Worm (Caenorhabditis elegans) whole organism, L2 larva: ENCODE data around the gene K01D12.7.
A peak's percentile ranks its signal among the peaks of the same experiment; 100 is the strongest.

Experiments
- C34F6.9 ChIP-seq: fragments of 150-350 bp; optimal IDR thresholded peaks from 2 replicates; lab custom pipeline; 2014; ENCODE audit warnings: missing biosample characterization, missing genetic modification characterization
- F13H6.1 ChIP-seq: sonication (generic microtip); optimal IDR thresholded peaks from 2 replicates; lab custom pipeline; 2016; ENCODE audit warnings: missing genetic modification characterization, missing compliant biosample characterization
- R02D3.7 ChIP-seq: fragments of 150-350 bp; optimal IDR thresholded peaks from 2 replicates; lab custom pipeline; 2014; ENCODE audit warnings: missing biosample characterization, missing genetic modification characterization
- Y55F3AM.14 ChIP-seq: fragments of 200-800 bp; sonication (Bioruptor generic); optimal IDR thresholded peaks from 2 replicates; lab custom pipeline; 2018; ENCODE audit warnings: mild to moderate bottlenecking, missing genetic modification characterization, missing compliant biosample characterization
- ZK546.5 ChIP-seq: sonication (generic microtip); optimal IDR thresholded peaks from 2 replicates; lab custom pipeline; 2017; ENCODE audit warnings: missing biosample characterization, missing genetic modification characterization
- alr-1 ChIP-seq: fragments of 150-350 bp; optimal IDR thresholded peaks from 2 replicates; lab custom pipeline; 2014; ENCODE audit warnings: missing biosample characterization, missing genetic modification characterization
- aly-2 ChIP-seq: fragments of 150-350 bp; optimal IDR thresholded peaks from 2 replicates; lab custom pipeline; 2014; ENCODE audit warnings: missing biosample characterization, missing genetic modification characterization
- ama-1 ChIP-seq: fragments of 150-350 bp; optimal IDR thresholded peaks from 2 replicates; lab custom pipeline; 2018; ENCODE audit warnings: inconsistent platforms
- ceh-16 ChIP-seq: fragments of 150-350 bp; optimal IDR thresholded peaks from 2 replicates; lab custom pipeline; 2014; ENCODE audit warnings: missing biosample characterization, missing genetic modification characterization
- crh-2 ChIP-seq: sonication (generic microtip); optimal IDR thresholded peaks from 2 replicates; lab custom pipeline; 2017; ENCODE audit warnings: missing biosample characterization, missing genetic modification characterization
- elt-1 ChIP-seq: fragments of 150-350 bp; optimal IDR thresholded peaks from 2 replicates; lab custom pipeline; 2014; ENCODE audit warnings: missing biosample characterization, missing genetic modification characterization
- fos-1 ChIP-seq: fragments of 150-350 bp; optimal IDR thresholded peaks from 2 replicates; lab custom pipeline; 2014; ENCODE audit warnings: missing biosample characterization, missing genetic modification characterization
- lin-11 ChIP-seq: fragments of 150-350 bp; sonication (generic microtip); optimal IDR thresholded peaks from 2 replicates; lab custom pipeline; 2014; ENCODE audit warnings: missing biosample characterization, missing genetic modification characterization, inconsistent platforms, mixed read lengths
- lin-13 ChIP-seq: fragments of 150-350 bp; optimal IDR thresholded peaks from 2 replicates; lab custom pipeline; 2014; ENCODE audit warnings: missing biosample characterization, missing genetic modification reagents, missing genetic modification characterization
- lsy-2 ChIP-seq, 2 experiments: fragments of 150-350 bp in 1 of 2; sonication (generic microtip) in 1 of 2; optimal IDR thresholded peaks; 2 replicates each; lab custom pipeline; 2014 to 2017; ENCODE audit warnings: missing biosample characterization in 2 of 2, missing genetic modification characterization in 2 of 2
- mab-5 ChIP-seq: fragments of 150-350 bp; optimal IDR thresholded peaks from 2 replicates; lab custom pipeline; 2014; ENCODE audit warnings: missing biosample characterization, missing genetic modification characterization
- mbf-1 ChIP-seq: sonication (generic microtip); optimal IDR thresholded peaks from 2 replicates; lab custom pipeline; 2017; ENCODE audit warnings: missing biosample characterization, missing genetic modification characterization
- mdl-1 ChIP-seq, 2 experiments: fragments of 150-350 bp in 1 of 2; sonication (generic microtip) in 1 of 2; optimal IDR thresholded peaks; 2 replicates each; lab custom pipeline; 2017; ENCODE audit warnings: missing biosample characterization in 2 of 2, missing genetic modification characterization in 2 of 2
- nhr-10 ChIP-seq: sonication (generic microtip); optimal IDR thresholded peaks from 2 replicates; lab custom pipeline; 2017; ENCODE audit warnings: missing biosample characterization, missing genetic modification characterization
- nhr-12 ChIP-seq: fragments of 150-350 bp; optimal IDR thresholded peaks from 2 replicates; lab custom pipeline; 2014; ENCODE audit warnings: missing biosample characterization, missing genetic modification characterization
- nhr-129 ChIP-seq: fragments of 150-350 bp; optimal IDR thresholded peaks from 2 replicates; lab custom pipeline; 2014; ENCODE audit warnings: missing biosample characterization, missing genetic modification characterization
- nhr-21 ChIP-seq: fragments of 150-350 bp; optimal IDR thresholded peaks from 2 replicates; lab custom pipeline; 2014; ENCODE audit warnings: missing biosample characterization, missing genetic modification characterization
- nhr-23 ChIP-seq: fragments of 150-350 bp; optimal IDR thresholded peaks from 2 replicates; lab custom pipeline; 2014; ENCODE audit warnings: missing biosample characterization, missing genetic modification reagents, missing genetic modification characterization
- nhr-6 ChIP-seq: fragments of 150-350 bp; optimal IDR thresholded peaks from 2 replicates; lab custom pipeline; 2014; ENCODE audit warnings: missing biosample characterization, missing genetic modification characterization
- nhr-77 ChIP-seq: fragments of 150-350 bp; optimal IDR thresholded peaks from 2 replicates; lab custom pipeline; 2014; ENCODE audit warnings: missing biosample characterization, missing genetic modification characterization
- sem-4 ChIP-seq: fragments of 150-350 bp; optimal IDR thresholded peaks from 2 replicates; lab custom pipeline; 2014; ENCODE audit warnings: missing biosample characterization, missing genetic modification reagents, missing genetic modification characterization
- skn-1 ChIP-seq: sonication (generic microtip); optimal IDR thresholded peaks from 2 replicates; lab custom pipeline; 2017; ENCODE audit warnings: missing biosample characterization, missing genetic modification characterization
- snpc-4 ChIP-seq: fragments of 150-350 bp; optimal IDR thresholded peaks from 2 replicates; lab custom pipeline; 2014; ENCODE audit warnings: missing biosample characterization, missing genetic modification characterization
- unc-62 ChIP-seq: fragments of 150-350 bp; optimal IDR thresholded peaks from 2 replicates; lab custom pipeline; 2014; ENCODE audit warnings: missing biosample characterization, missing genetic modification reagents, missing genetic modification characterization
- zag-1 ChIP-seq: fragments of 150-350 bp; optimal IDR thresholded peaks from 2 replicates; lab custom pipeline; 2014; ENCODE audit warnings: missing biosample characterization, missing genetic modification characterization
- ztf-1 ChIP-seq: fragments of 200-800 bp; sonication (Bioruptor generic); conservative IDR thresholded peaks from 2 replicates; pipeline ENCODE4 v1.3.6; 2022; ENCODE audit warnings: missing genetic modification characterization, missing compliant biosample characterization
- ztf-11 ChIP-seq: sonication (generic microtip); optimal IDR thresholded peaks from 2 replicates; lab custom pipeline; 2017; ENCODE audit warnings: missing biosample characterization, missing genetic modification characterization

K01D12.7 gene

DNA sequence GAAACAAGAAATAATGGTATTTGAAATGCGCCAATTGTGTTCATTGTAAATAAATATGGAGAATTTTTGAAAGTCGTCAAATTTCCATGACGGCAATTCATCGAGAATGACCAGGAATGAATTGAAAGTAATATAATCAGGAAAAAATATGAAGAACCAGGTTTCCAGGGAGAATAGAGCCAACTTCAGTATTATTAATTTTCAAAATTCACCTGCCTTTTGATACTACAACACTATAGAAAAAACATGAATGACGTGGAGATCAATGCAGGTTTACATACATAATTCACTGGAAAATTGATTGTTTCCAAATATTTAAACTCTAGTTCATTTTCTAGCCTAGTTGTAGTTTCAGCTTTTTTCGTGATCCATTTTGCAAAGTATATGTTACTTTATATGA lies 32.4 kb upstream of the K01D12.7 start, which contains the start of gene srh-25:
srh-25 (minus strand) TSS at position 101 of the 400 bp plus-strand sequence.
- no peak for TF ChIP-seq Y55F3AM.14 (GFP tag; lab: Kevin White, UChicago)
- TF ChIP-seq mdl-1 (tag; optimal IDR thresholded peaks at IDR 0.05; lab: Kevin White, UChicago): no peak
- TF ChIP-seq nhr-12 (tag; lab: Kevin White, UChicago): no peak

DNA sequence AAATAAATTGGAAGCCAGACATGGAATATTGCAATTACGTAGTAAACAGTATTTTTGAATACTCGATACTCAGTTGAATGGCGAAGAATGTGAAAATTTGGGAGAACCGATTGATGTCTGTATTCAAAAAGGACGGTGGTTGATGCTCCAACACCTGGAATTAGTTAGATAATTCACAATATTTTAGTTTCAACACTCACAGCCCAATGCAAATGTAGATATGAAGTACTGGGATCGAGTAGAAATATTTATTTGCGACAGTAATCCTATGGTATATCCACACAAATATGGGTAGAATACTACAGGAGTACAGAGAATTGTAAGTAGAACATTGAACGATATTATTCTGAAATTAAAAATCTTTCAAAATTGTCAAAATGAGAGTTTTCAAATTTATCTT lies 31.8 kb upstream of the K01D12.7 start:
- TF ChIP-seq snpc-4 (tag; lab: Kevin White, UChicago) (no peak), F13H6.1 (no peak)

ce11 chrV:12432111-12432510 lies 30.8 kb upstream of the K01D12.7 start, which contains the start of gene C54D10.13:
Gene C54D10.13 (minus strand): TSS chrV:12432289.
- TF ChIP-seq fos-1 (peak; percentile 67), crh-2 (tag; lab: Kevin White, UChicago) (no peak), Y55F3AM.14 (GFP tag; lab: Kevin White, UChicago) (no peak)

- TF ChIP-seq C34F6.9: no peak
- no peak for TF ChIP-seq aly-2
- TF ChIP-seq mdl-1 (tag; optimal IDR thresholded peaks at IDR 0.05; lab: Kevin White, UChicago): no peak
- TF ChIP-seq mab-5 (tag; lab: Kevin White, UChicago): no peak
- TF ChIP-seq alr-1: no peak
- TF ChIP-seq, all 48 proteins: peak for 0
These were observed 27.8 kb upstream of the K01D12.7 start, which contains the start of gene C54D10.5 for ce11 chrV:12429039-12429438. Gene C54D10.5 (plus strand): TSS chrV:12429339.

- TF ChIP-seq mdl-1 (tag; optimal IDR thresholded peaks at IDR 0.05; lab: Kevin White, UChicago): no peak
- no peak for TF ChIP-seq mbf-1 (tag; lab: Kevin White, UChicago)
- TF ChIP-seq nhr-77 (tag; lab: Kevin White, UChicago): no peak
- no peak for TF ChIP-seq sem-4 (tag; lab: Kevin White, UChicago)
- TF ChIP-seq alr-1: no peak
- no peak for TF ChIP-seq skn-1
- TF ChIP-seq crh-2 (tag; lab: Kevin White, UChicago): no peak
These were observed 26.5 kb upstream of the K01D12.7 start for ce11 chrV:12427826-12428225.

DNA sequence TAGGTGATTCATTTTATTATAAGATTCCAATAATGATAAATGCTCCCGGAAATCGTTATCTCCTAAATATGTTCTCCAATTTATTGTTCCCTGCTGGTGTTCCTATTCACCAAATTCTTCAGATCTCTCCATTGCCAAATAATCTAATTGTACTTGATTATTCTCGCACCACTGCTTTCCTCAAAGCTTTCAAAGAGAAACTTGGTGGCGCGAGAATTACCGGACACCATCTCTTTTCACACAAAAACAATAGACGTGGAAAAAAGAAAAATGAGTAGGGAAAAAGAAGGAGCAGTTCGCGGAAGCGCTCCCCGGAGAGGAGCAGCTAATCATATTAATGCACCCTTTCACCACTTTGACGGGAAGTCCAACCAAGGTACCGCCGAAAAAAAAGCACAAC lies 20.1 kb upstream of the K01D12.7 start:
- TF ChIP-seq nhr-21 (no peak), unc-62 (GFP tag; lab: Kevin White, UChicago) (no peak), F13H6.1 (no peak), ZK546.5 (tag; lab: Kevin White, UChicago) (no peak), elt-1 (no peak), ztf-11 (tag; lab: Kevin White, UChicago) (no peak), lin-11 (tag; lab: Kevin White, UChicago) (no peak), ceh-16 (tag; lab: Kevin White, UChicago) (no peak), mab-5 (tag; lab: Kevin White, UChicago) (no peak), zag-1 (tag; lab: Kevin White, UChicago) (no peak), ztf-1 (GFP tag; lab: Robert Waterston, UW) (no peak), C34F6.9 (no peak), mdl-1 (tag; optimal IDR thresholded peaks at IDR 0.05; lab: Kevin White, UChicago) (no peak), crh-2 (tag; lab: Kevin White, UChicago) (no peak), nhr-129 (no peak), ama-1 (lab: Kevin White, UChicago) (no peak), lsy-2 (tag; optimal IDR thresholded peaks at IDR 0.05; lab: Kevin White, UChicago) (no peak), lin-13 (GFP tag; lab: Kevin White, UChicago) (no peak), nhr-10 (no peak), nhr-23 (tag; lab: Kevin White, UChicago) (no peak)

- TF ChIP-seq R02D3.7 (tag; lab: Kevin White, UChicago) (no peak), aly-2 (no peak), zag-1 (tag; lab: Kevin White, UChicago) (no peak), lin-13 (GFP tag; lab: Kevin White, UChicago) (no peak), nhr-6 (tag; lab: Kevin White, UChicago) (no peak), ztf-11 (tag; lab: Kevin White, UChicago) (no peak)
These were observed 19.6 kb upstream of the K01D12.7 start, which contains the start of gene C54D10.4 for ce11 chrV:12420843-12421242. Gene C54D10.4 (minus strand): TSS chrV:12420943.
